Worm (Caenorhabditis elegans): ENCODE data around the gene C39D10.5.

C39D10.5 gene

ce11 chrX:7873350-7873749 lies 18.8 kb downstream of the C39D10.5 start:
- TF ChIP-seq mab-5 (tag; optimal IDR thresholded peaks at IDR 0.05) (no peak), mep-1 (tag; optimal IDR thresholded peaks at IDR 0.05) (no peak), hlh-1 (tag; optimal IDR thresholded peaks at IDR 0.05) (no peak), unc-120 (tag; optimal IDR thresholded peaks at IDR 0.05; ENCODE audit: poor library complexity, severe bottlenecking) (no peak), nhr-76 (tag; optimal IDR thresholded peaks at IDR 0.05) (no peak), elt-3 (tag; optimal IDR thresholded peaks at IDR 0.05) (no peak), nhr-2 (tag; optimal IDR thresholded peaks at IDR 0.05) (no peak), pha-4 (tag; optimal IDR thresholded peaks at IDR 0.05) (no peak), ceh-39 (tag; optimal IDR thresholded peaks at IDR 0.05) (no peak), zip-8 (tag; optimal IDR thresholded peaks at IDR 0.05) (no peak), ces-1 (GFP tag; optimal IDR thresholded peaks at IDR 0.05) (no peak), sem-2 (GFP tag; optimal IDR thresholded peaks at IDR 0.05) (no peak), mls-2 (tag; optimal IDR thresholded peaks at IDR 0.05) (no peak), ham-2 (GFP tag; optimal IDR thresholded peaks at IDR 0.05) (no peak), nhr-237 (tag; optimal IDR thresholded peaks at IDR 0.05) (no peak)

ce11 chrX:7867307-7867706 lies 24.9 kb downstream of the C39D10.5 start:
- TF ChIP-seq tbx-8 (GFP tag; optimal IDR thresholded peaks at IDR 0.05), result no peak
- TF ChIP-seq ztf-11 (tag; optimal IDR thresholded peaks at IDR 0.05), result no peak
- TF ChIP-seq nhr-76 (tag; optimal IDR thresholded peaks at IDR 0.05), result no peak
- TF ChIP-seq ceh-43 (GFP tag; optimal IDR thresholded peaks at IDR 0.05), result no peak
- no peak for TF ChIP-seq ces-1 (GFP tag; optimal IDR thresholded peaks at IDR 0.05)
- no peak for TF ChIP-seq sptf-1 (tag; optimal IDR thresholded peaks at IDR 0.05)
- no peak for TF ChIP-seq bed-3 (GFP tag; optimal IDR thresholded peaks at IDR 0.05)
- TF ChIP-seq mls-2 (tag; optimal IDR thresholded peaks at IDR 0.05), result no peak
- no peak for TF ChIP-seq ham-2 (GFP tag; optimal IDR thresholded peaks at IDR 0.05)
- TF ChIP-seq ceh-83 (GFP tag; optimal IDR thresholded peaks at IDR 0.05), result no peak
- no peak for TF ChIP-seq nhr-2 (tag; optimal IDR thresholded peaks at IDR 0.05)
- TF ChIP-seq pha-4 (tag; optimal IDR thresholded peaks at IDR 0.05), result no peak
- no peak for TF ChIP-seq ceh-39 (tag; optimal IDR thresholded peaks at IDR 0.05)

ce11 chrX:7866493-7866892 lies 25.7 kb downstream of the C39D10.5 start:
- TF ChIP-seq flh-1 (GFP tag; optimal IDR thresholded peaks at IDR 0.05) (no peak), M03D4.4 (tag; optimal IDR thresholded peaks at IDR 0.05) (no peak), nhr-76 (tag; optimal IDR thresholded peaks at IDR 0.05) (no peak), lsy-2 (tag; optimal IDR thresholded peaks at IDR 0.05) (no peak), tbx-8 (GFP tag; optimal IDR thresholded peaks at IDR 0.05) (no peak), hlh-1 (tag; optimal IDR thresholded peaks at IDR 0.05) (peak; percentile 82), ham-2 (GFP tag; optimal IDR thresholded peaks at IDR 0.05) (no peak), blmp-1 (tag; optimal IDR thresholded peaks at IDR 0.05) (no peak), elt-3 (tag; optimal IDR thresholded peaks at IDR 0.05) (no peak), unc-120 (tag; optimal IDR thresholded peaks at IDR 0.05; ENCODE audit: poor library complexity, severe bottlenecking) (peak; percentile 7), snpc-4 (tag; optimal IDR thresholded peaks at IDR 0.05) (no peak)

- TF ChIP-seq lin-32 (GFP tag; optimal IDR thresholded peaks at IDR 0.05) (no peak), tbx-8 (GFP tag; optimal IDR thresholded peaks at IDR 0.05) (no peak), snpc-4 (tag; optimal IDR thresholded peaks at IDR 0.05) (no peak), unc-39 (tag; optimal IDR thresholded peaks at IDR 0.05) (no peak), bed-3 (GFP tag; optimal IDR thresholded peaks at IDR 0.05) (no peak), ceh-43 (GFP tag; optimal IDR thresholded peaks at IDR 0.05) (no peak), ztf-11 (tag; optimal IDR thresholded peaks at IDR 0.05) (no peak), unc-62 (GFP tag; optimal IDR thresholded peaks at IDR 0.05) (no peak)
These were observed 44.8 kb downstream of the C39D10.5 start, which contains the start of gene C54D2.6 for ce11 chrX:7847413-7847812. TSS of gene C54D2.6 (minus strand) at chrX:7847513.

- no peak for TF ChIP-seq mep-1 (tag; optimal IDR thresholded peaks at IDR 0.05)
- no peak for TF ChIP-seq ceh-83 (GFP tag; optimal IDR thresholded peaks at IDR 0.05)
- no peak for TF ChIP-seq elt-3 (tag; optimal IDR thresholded peaks at IDR 0.05)
- no peak for TF ChIP-seq zip-8 (tag; optimal IDR thresholded peaks at IDR 0.05)
- TF ChIP-seq lin-32 (GFP tag; optimal IDR thresholded peaks at IDR 0.05), result no peak
- no peak for TF ChIP-seq hlh-1 (tag; optimal IDR thresholded peaks at IDR 0.05)
- no peak for TF ChIP-seq lsy-2 (tag; optimal IDR thresholded peaks at IDR 0.05)
- no peak for TF ChIP-seq ham-2 (GFP tag; optimal IDR thresholded peaks at IDR 0.05)
- TF ChIP-seq ztf-11 (tag; optimal IDR thresholded peaks at IDR 0.05), result no peak
- no peak for TF ChIP-seq nhr-2 (tag; optimal IDR thresholded peaks at IDR 0.05)
- no peak for TF ChIP-seq tbx-8 (GFP tag; optimal IDR thresholded peaks at IDR 0.05)
- no peak for TF ChIP-seq flh-1 (GFP tag; optimal IDR thresholded peaks at IDR 0.05)
- no peak for TF ChIP-seq sem-2 (GFP tag; optimal IDR thresholded peaks at IDR 0.05)
These were observed 50.0 kb downstream of the C39D10.5 start, which contains the start of gene idpp-11 for ce11 chrX:7842241-7842640. TSS of gene idpp-11 (plus strand) at chrX:7842541.

All from whole organism, mixed stage, embryonic.